Fruit fly (Drosophila melanogaster) whole organism, larva: ENCODE measurements around the gene Catsup.

Experiments used
- noc ChIP-seq: fragments of 200-800 bp; sonication (Bioruptor generic); optimal IDR thresholded peaks from 3 replicates; lab custom pipeline; 2019; ENCODE audit warnings: missing biosample characterization, mild to moderate bottlenecking, missing genetic modification characterization, moderate library complexity

The Catsup gene

dm6 chr2L:19079742-19080141 lies 38.1 kb downstream of the Catsup start:
- no peak for TF ChIP-seq noc (tag; lab: Kevin White, UChicago)

dm6 chr2L:19083320-19083764 lies 41.7 kb downstream of the Catsup start:
- no peak for TF ChIP-seq noc (tag; lab: Kevin White, UChicago)

DNA sequence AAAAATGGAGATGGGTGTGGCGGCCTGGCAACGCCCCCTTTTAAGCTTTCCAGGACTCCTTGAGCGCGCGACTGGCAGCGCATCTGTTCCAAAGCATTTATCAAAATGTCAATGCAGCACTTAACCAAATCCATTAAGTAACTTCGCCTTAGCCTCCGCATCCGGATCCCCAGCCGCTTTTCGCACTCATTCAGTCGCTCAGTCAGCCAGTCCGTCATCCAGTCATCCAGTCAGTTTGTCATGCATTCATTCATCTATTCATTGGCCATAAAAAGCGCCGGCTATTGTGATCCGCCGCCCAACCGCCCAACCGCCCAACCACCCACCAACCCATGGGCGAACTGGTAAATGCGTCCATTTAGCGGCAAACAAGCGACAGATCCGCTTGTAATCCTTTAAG lies 47.2 kb downstream of the Catsup start:
- no peak for TF ChIP-seq noc (tag; lab: Kevin White, UChicago)

DNA sequence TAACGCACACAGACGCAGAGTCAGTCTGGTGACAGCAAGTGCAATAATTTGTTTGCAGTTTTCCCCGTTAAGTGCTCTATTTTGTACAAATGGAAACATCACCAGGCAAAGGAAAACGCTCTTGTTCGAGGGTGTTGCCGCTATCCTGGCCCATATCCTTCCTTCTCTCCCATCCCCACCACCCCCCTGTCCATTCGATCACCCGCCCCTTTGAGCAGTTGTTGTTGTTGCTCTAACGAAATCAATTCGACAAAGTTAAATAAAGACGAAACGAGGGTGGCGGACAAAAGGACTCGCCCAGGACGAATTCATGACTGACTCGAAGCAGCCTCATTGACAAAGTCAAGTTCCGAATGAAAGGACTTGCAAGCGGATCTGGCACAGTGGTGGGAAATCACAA lies 47.7 kb downstream of the Catsup start:
- no peak for TF ChIP-seq noc (tag; lab: Kevin White, UChicago)
